Worm (Caenorhabditis elegans): Measurements from ENCODE around the gene F35B3.4.

DNA sequence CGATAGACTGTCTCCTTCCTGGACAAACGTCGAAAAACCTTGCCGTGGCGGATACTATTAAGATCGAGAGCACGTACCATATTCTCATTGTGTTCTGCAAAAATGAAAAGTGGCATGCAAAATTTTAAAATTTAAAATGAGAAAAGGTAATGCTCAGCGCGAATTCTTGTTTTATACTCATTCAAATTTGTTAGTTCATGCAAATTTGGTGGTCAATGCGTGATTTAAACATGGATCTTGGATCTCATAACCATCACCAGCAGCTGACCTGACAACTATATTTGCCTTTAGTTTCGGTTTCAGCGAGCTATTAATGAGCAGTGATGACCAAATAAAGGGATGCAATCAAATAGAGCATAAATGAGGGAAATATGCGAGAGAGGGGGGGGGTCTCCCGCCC lies 44.7 kb downstream of the F35B3.4 start, which contains the start of gene F52G3.5:
- no peak for TF ChIP-seq pqm-1 (tag; optimal IDR thresholded peaks at IDR 0.05)
- TF ChIP-seq elt-2 (tag; optimal IDR thresholded peaks at IDR 0.05), result no peak
- no peak for TF ChIP-seq sdc-2 (tag; optimal IDR thresholded peaks at IDR 0.05)
- TF ChIP-seq ceh-31 (tag; optimal IDR thresholded peaks at IDR 0.05), result no peak
- TF ChIP-seq F13H6.1 (tag; optimal IDR thresholded peaks at IDR 0.05), result no peak
- no peak for TF ChIP-seq odd-2 (tag; optimal IDR thresholded peaks at IDR 0.05)
- no peak for TF ChIP-seq ref-2 (tag; optimal IDR thresholded peaks at IDR 0.05)
- no peak for TF ChIP-seq fax-1 (tag; optimal IDR thresholded peaks at IDR 0.05)
- no peak for TF ChIP-seq nfya-1 (tag; optimal IDR thresholded peaks at IDR 0.05)
- no peak for TF ChIP-seq pax-1 (tag; optimal IDR thresholded peaks at IDR 0.05)
